Worm (Caenorhabditis elegans) whole organism, young adult: ENCODE measurements around the gene siah-1.

Experiments used
- B0019.2 ChIP-seq: fragments of 200-800 bp; sonication (Bioruptor generic); conservative IDR thresholded peaks from 2 replicates; pipeline ENCODE4 v1.3.6; 2022; ENCODE audit warnings: missing genetic modification reagents, missing genetic modification characterization, missing compliant biosample characterization
- B0035.1 ChIP-seq: sonication (generic microtip); optimal IDR thresholded peaks from 2 replicates; lab custom pipeline; 2016; ENCODE audit warnings: missing genetic modification characterization, mild to moderate bottlenecking, missing compliant biosample characterization, missing genotype, missing genetic modification reagents
- B0261.1 ChIP-seq: sonication (generic microtip); optimal IDR thresholded peaks from 2 replicates; lab custom pipeline; 2016; ENCODE audit warnings: mild to moderate bottlenecking, missing genetic modification characterization, moderate library complexity, missing compliant biosample characterization
- C06A6.2 ChIP-seq: fragments of 200-800 bp; sonication (Bioruptor generic); conservative IDR thresholded peaks from 2 replicates; pipeline ENCODE4 v1.3.6; 2022; ENCODE audit warnings: missing genetic modification characterization, missing compliant biosample characterization
- C17E4.6 ChIP-seq: fragments of 200-800 bp; sonication (Bioruptor generic); IDR thresholded peaks from 2 replicates; pipeline ENCODE4 v1.3.6; 2022; ENCODE audit warnings: missing genetic modification reagents, missing genetic modification characterization, missing compliant biosample characterization
- D2030.7 ChIP-seq: fragments of 200-800 bp; sonication (Bioruptor generic); IDR thresholded peaks from 2 replicates; pipeline ENCODE4 v1.3.6; 2022; ENCODE audit warnings: missing genetic modification reagents, missing genetic modification characterization, missing compliant biosample characterization
- F10E7.11 ChIP-seq: sonication (generic microtip); optimal IDR thresholded peaks from 2 replicates; lab custom pipeline; 2017; ENCODE audit warnings: mild to moderate bottlenecking, missing genetic modification characterization, moderate library complexity, missing compliant biosample characterization
- F33H1.4 ChIP-seq: fragments of 200-800 bp; sonication (Bioruptor generic); IDR thresholded peaks from 2 replicates; pipeline ENCODE4 v1.3.6; 2022; ENCODE audit warnings: missing genetic modification reagents, missing genetic modification characterization, missing compliant biosample characterization
- F37B4.10 ChIP-seq: fragments of 200-800 bp; sonication (Bioruptor generic); IDR thresholded peaks from 2 replicates; pipeline ENCODE4 v1.3.6; 2022; ENCODE audit warnings: missing genetic modification characterization, missing compliant biosample characterization
- F57C9.4 ChIP-seq: sonication (generic microtip); optimal IDR thresholded peaks from 2 replicates; lab custom pipeline; 2017; ENCODE audit warnings: mild to moderate bottlenecking, missing genetic modification characterization, missing compliant biosample characterization
- K11D2.4 ChIP-seq: fragments of 200-800 bp; sonication (Bioruptor generic); IDR thresholded peaks from 2 replicates; pipeline ENCODE4 v1.3.6; 2022; ENCODE audit warnings: missing genetic modification reagents, missing genetic modification characterization, missing compliant biosample characterization
- T07F8.4 ChIP-seq: sonication (generic microtip); optimal IDR thresholded peaks from 2 replicates; lab custom pipeline; 2016; ENCODE audit warnings: mild to moderate bottlenecking, missing genetic modification characterization, moderate library complexity, missing compliant biosample characterization
- Y53F4B.3 ChIP-seq: fragments of 200-800 bp; sonication (Bioruptor generic); IDR thresholded peaks from 2 replicates; pipeline ENCODE4 v1.3.6; 2022; ENCODE audit warnings: missing genetic modification reagents, missing genetic modification characterization, missing compliant biosample characterization
- Y67H2A.10 ChIP-seq: fragments of 200-800 bp; sonication (Bioruptor generic); conservative IDR thresholded peaks from 2 replicates; pipeline ENCODE4 v1.3.6; 2022; ENCODE audit warnings: missing genetic modification reagents, missing genetic modification characterization, missing compliant biosample characterization
- Y95B8A.8 ChIP-seq: fragments of 200-800 bp; sonication (Bioruptor generic); IDR thresholded peaks from 2 replicates; pipeline ENCODE4 v1.3.6; 2022; ENCODE audit warnings: missing genetic modification reagents, missing genetic modification characterization, missing compliant biosample characterization
- aptf-3 ChIP-seq: fragments of 200-800 bp; sonication (Bioruptor generic); IDR thresholded peaks from 2 replicates; pipeline ENCODE4 v1.3.6; 2022; ENCODE audit warnings: missing genetic modification characterization, missing compliant biosample characterization
- atf-7 ChIP-seq: sonication (generic microtip); optimal IDR thresholded peaks from 2 replicates; lab custom pipeline; 2017; ENCODE audit warnings: mild to moderate bottlenecking, missing genetic modification characterization, missing compliant biosample characterization
- athp-1 ChIP-seq: sonication (generic microtip); optimal IDR thresholded peaks from 2 replicates; lab custom pipeline; 2017; ENCODE audit warnings: mild to moderate bottlenecking, missing genetic modification characterization, missing compliant biosample characterization
- attf-6 ChIP-seq: fragments of 200-800 bp; sonication (Bioruptor generic); IDR thresholded peaks from 2 replicates; pipeline ENCODE4 v1.3.6; 2022; ENCODE audit warnings: missing genetic modification reagents, missing genetic modification characterization, missing compliant biosample characterization
- bed-1 ChIP-seq: fragments of 200-800 bp; sonication (Bioruptor generic); IDR thresholded peaks from 2 replicates; pipeline ENCODE4 v1.3.6; 2022; ENCODE audit warnings: missing genetic modification reagents, missing genetic modification characterization, missing compliant biosample characterization
- ccch-3 ChIP-seq: fragments of 200-800 bp; sonication (Bioruptor generic); optimal IDR thresholded peaks from 2 replicates; lab custom pipeline; 2018; ENCODE audit warnings: mild to moderate bottlenecking, missing genetic modification characterization, missing compliant biosample characterization
- cebp-2 ChIP-seq: fragments of 200-800 bp; sonication (Bioruptor generic); IDR thresholded peaks from 2 replicates; pipeline ENCODE4 v1.3.6; 2022; ENCODE audit warnings: missing genetic modification characterization, missing compliant biosample characterization
- ceh-100 ChIP-seq: fragments of 200-800 bp; sonication (Bioruptor generic); IDR thresholded peaks from 2 replicates; pipeline ENCODE4 v1.3.6; 2022; ENCODE audit warnings: missing genetic modification reagents, missing genetic modification characterization, missing compliant biosample characterization
- ceh-79 ChIP-seq: sonication (generic microtip); optimal IDR thresholded peaks from 2 replicates; lab custom pipeline; 2017; ENCODE audit warnings: mild to moderate bottlenecking, missing genetic modification characterization, missing compliant biosample characterization
- chd-7 ChIP-seq: sonication (generic microtip); optimal IDR thresholded peaks from 2 replicates; lab custom pipeline; 2016; ENCODE audit warnings: mild to moderate bottlenecking, missing genetic modification characterization, moderate library complexity, missing compliant biosample characterization
- efl-1 ChIP-seq: fragments of 150-350 bp; optimal IDR thresholded peaks from 2 replicates; lab custom pipeline; 2014; ENCODE audit warnings: missing biosample characterization, missing genetic modification reagents, missing genetic modification characterization
- egl-18 ChIP-seq: fragments of 200-800 bp; sonication (Bioruptor generic); IDR thresholded peaks from 2 replicates; pipeline ENCODE4 v1.3.6; 2022; ENCODE audit warnings: missing genetic modification reagents, missing genetic modification characterization, missing compliant biosample characterization
- egrh-3 ChIP-seq: fragments of 200-800 bp; sonication (Bioruptor generic); IDR thresholded peaks from 2 replicates; pipeline ENCODE4 v1.3.6; 2022; ENCODE audit warnings: missing genetic modification reagents, missing genetic modification characterization, missing compliant biosample characterization
- him-1 ChIP-seq: sonication (generic microtip); optimal IDR thresholded peaks from 2 replicates; lab custom pipeline; 2016; ENCODE audit warnings: missing genotype, missing genetic modification reagents, missing genetic modification characterization, missing compliant biosample characterization
- hlh-26 ChIP-seq: fragments of 200-800 bp; sonication (Bioruptor generic); conservative IDR thresholded peaks from 2 replicates; pipeline ENCODE4 v1.3.6; 2022; ENCODE audit warnings: missing genetic modification reagents, missing genetic modification characterization, missing compliant biosample characterization
- hmg-1.2 ChIP-seq: fragments of 200-800 bp; sonication (Bioruptor generic); IDR thresholded peaks from 2 replicates; pipeline ENCODE4 v1.3.6; 2022; ENCODE audit warnings: missing genetic modification reagents, missing genetic modification characterization, missing compliant biosample characterization
- lin-54 ChIP-seq: fragments of 200-800 bp; sonication (Bioruptor generic); optimal IDR thresholded peaks from 2 replicates; lab custom pipeline; 2018; ENCODE audit warnings: mild to moderate bottlenecking, missing genetic modification characterization, missing compliant biosample characterization
- lsl-1 ChIP-seq: fragments of 200-800 bp; sonication (Bioruptor generic); optimal IDR thresholded peaks from 2 replicates; lab custom pipeline; 2018; ENCODE audit warnings: mild to moderate bottlenecking, missing genetic modification characterization, moderate library complexity, missing compliant biosample characterization
- mcd-1 ChIP-seq: fragments of 200-800 bp; sonication (Bioruptor generic); IDR thresholded peaks from 2 replicates; pipeline ENCODE4 v1.3.6; 2022; ENCODE audit warnings: missing genetic modification reagents, missing genetic modification characterization, missing compliant biosample characterization
- mel-28 ChIP-seq: sonication (generic microtip); optimal IDR thresholded peaks from 2 replicates; lab custom pipeline; 2016; ENCODE audit warnings: borderline replicate concordance, mild to moderate bottlenecking, missing genetic modification characterization, missing compliant biosample characterization
- mes-4 ChIP-seq: sonication (generic microtip); optimal IDR thresholded peaks from 2 replicates; lab custom pipeline; 2016; ENCODE audit warnings: missing genotype, missing genetic modification characterization, missing compliant biosample characterization
- nhr-27 ChIP-seq: fragments of 200-800 bp; sonication (Bioruptor generic); optimal IDR thresholded peaks from 2 replicates; lab custom pipeline; 2018; ENCODE audit warnings: mild to moderate bottlenecking, missing genetic modification characterization, moderate library complexity, missing compliant biosample characterization
- nhr-90 ChIP-seq: sonication (generic microtip); optimal IDR thresholded peaks from 2 replicates; lab custom pipeline; 2016; ENCODE audit warnings: missing genotype, mild to moderate bottlenecking, missing genetic modification characterization, missing compliant biosample characterization
- pbrm-1 ChIP-seq: fragments of 200-800 bp; sonication (Bioruptor generic); IDR thresholded peaks from 2 replicates; pipeline ENCODE4 v1.3.6; 2022; ENCODE audit warnings: missing genetic modification reagents, missing genetic modification characterization, missing compliant biosample characterization
- rcor-1 ChIP-seq: fragments of 200-800 bp; sonication (Bioruptor generic); IDR thresholded peaks from 2 replicates; pipeline ENCODE4 v1.3.6; 2022; ENCODE audit warnings: missing genetic modification reagents, missing genetic modification characterization, missing compliant biosample characterization
- rpc-1 ChIP-seq, 2 experiments: fragments of 150-350 bp in 1 of 2; sonication (generic microtip) in 1 of 2; optimal IDR thresholded peaks; 2 replicates each; lab custom pipeline; 2014 to 2018; ENCODE audit warnings: missing biosample characterization in 1 of 2, missing genetic modification characterization in 1 of 2, missing genetic modification reagents in 1 of 2, missing genotype in 1 of 2
- sea-2 ChIP-seq: fragments of 200-800 bp; sonication (Bioruptor generic); IDR thresholded peaks from 2 replicates; pipeline ENCODE4 v1.3.6; 2022; ENCODE audit warnings: missing genetic modification characterization, missing compliant biosample characterization
- snpc-1.1 ChIP-seq: sonication (generic microtip); optimal IDR thresholded peaks from 2 replicates; lab custom pipeline; 2017; ENCODE audit warnings: missing genetic modification characterization, mild to moderate bottlenecking, missing compliant biosample characterization, antibody characterized with exemption, moderate library complexity, missing genotype, missing genetic modification reagents; ENCODE audit not compliant: insufficient read depth
- tbp1 ChIP-seq: fragments of 200-800 bp; sonication (Bioruptor generic); optimal IDR thresholded peaks from 2 replicates; lab custom pipeline; 2018; ENCODE audit warnings: mild to moderate bottlenecking, missing genetic modification characterization, missing compliant biosample characterization
- unc-62 ChIP-seq: fragments of 150-350 bp; optimal IDR thresholded peaks from 2 replicates; lab custom pipeline; 2014; ENCODE audit warnings: missing biosample characterization, missing genetic modification reagents, missing genetic modification characterization
- zfh-2 ChIP-seq: fragments of 200-800 bp; sonication (Bioruptor generic); conservative IDR thresholded peaks from 2 replicates; pipeline ENCODE4 v1.3.6; 2022; ENCODE audit warnings: missing genetic modification reagents, missing genetic modification characterization, missing compliant biosample characterization
- ztf-18 ChIP-seq: sonication (generic microtip); optimal IDR thresholded peaks from 2 replicates; lab custom pipeline; 2016; ENCODE audit warnings: missing genotype, mild to moderate bottlenecking, missing genetic modification characterization, missing compliant biosample characterization
- ztf-22 ChIP-seq: fragments of 200-800 bp; sonication (Bioruptor generic); optimal IDR thresholded peaks from 2 replicates; lab custom pipeline; 2018; ENCODE audit warnings: mild to moderate bottlenecking, missing genetic modification characterization, moderate library complexity, missing compliant biosample characterization
- ztf-6 ChIP-seq: fragments of 200-800 bp; sonication (Bioruptor generic); IDR thresholded peaks from 2 replicates; pipeline ENCODE4 v1.3.6; 2022; ENCODE audit warnings: missing genetic modification reagents, missing genetic modification characterization, missing compliant biosample characterization

siah-1 gene

DNA sequence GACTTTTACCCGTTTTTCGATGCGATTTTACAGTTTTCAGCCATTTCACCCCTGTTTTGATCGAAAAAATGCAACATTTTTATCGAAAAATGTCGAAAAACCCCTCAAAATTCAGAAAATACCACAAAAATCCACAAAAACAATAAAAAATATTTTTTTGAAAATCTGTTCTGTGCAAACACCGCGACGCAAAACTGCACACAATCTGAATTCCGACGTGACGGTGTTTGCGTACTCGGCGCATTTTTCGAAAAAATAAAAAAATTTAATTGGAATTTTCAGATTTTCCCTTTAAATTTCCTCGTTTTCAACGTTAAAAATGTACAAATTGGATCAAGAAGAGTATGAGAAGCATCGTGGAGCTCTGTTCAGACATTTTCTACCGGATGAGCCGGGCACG, 18.0 kb upstream of the siah-1 start, which contains the start of gene smgl-2:
smgl-2 (plus strand) TSS at position 320 of the 400 bp plus-strand sequence.
- TF ChIP-seq Y95B8A.8 (GFP tag; lab: Robert Waterston, UW) (no peak), K11D2.4 (GFP tag; lab: Robert Waterston, UW) (peak; percentile 52; the same call in 1 of the 2 replicates), athp-1 (peak; percentile 43), D2030.7 (GFP tag; lab: Robert Waterston, UW) (peak; percentile 46; the same call in 1 of the 2 replicates), bed-1 (GFP tag; lab: Robert Waterston, UW) (no peak), nhr-90 (tag; lab: Kevin White, UChicago) (no peak), attf-6 (GFP tag; lab: Robert Waterston, UW) (no peak), mel-28 (tag; lab: Kevin White, UChicago) (no peak), T07F8.4 (no peak), efl-1 (GFP tag; lab: Kevin White, UChicago) (peak; percentile 36), mes-4 (no peak), chd-7 (no peak), ceh-79 (tag; lab: Kevin White, UChicago) (no peak), atf-7 (tag; lab: Kevin White, UChicago) (no peak), Y53F4B.3 (GFP tag; lab: Robert Waterston, UW) (no peak), F33H1.4 (GFP tag; lab: Robert Waterston, UW) (peak; percentile 37; the same call in 1 of the 2 replicates), him-1 (tag; lab: Kevin White, UChicago) (no peak), cebp-2 (no peak), lsl-1 (GFP tag; lab: Kevin White, UChicago) (peak; percentile 12), Y67H2A.10 (GFP tag; lab: Robert Waterston, UW) (no peak), F57C9.4 (tag; lab: Kevin White, UChicago) (no peak), ccch-3 (GFP tag; lab: Kevin White, UChicago) (no peak), F10E7.11 (tag; lab: Kevin White, UChicago) (no peak), hlh-26 (GFP tag; lab: Robert Waterston, UW) (no peak), ztf-6 (GFP tag; lab: Robert Waterston, UW) (no peak), B0019.2 (GFP tag; lab: Robert Waterston, UW) (peak; percentile 49; the same call in 1 of the 2 replicates), ztf-22 (no peak), rcor-1 (0 out of 2 replicates have a peak, but pooled peaks have one; percentile 28), F37B4.10 (GFP tag; lab: Robert Waterston, UW) (no peak), aptf-3 (GFP tag; lab: Robert Waterston, UW) (no peak), unc-62 (GFP tag; lab: Kevin White, UChicago) (no peak), egl-18 (GFP tag; lab: Robert Waterston, UW) (no peak), egrh-3 (GFP tag; lab: Robert Waterston, UW) (no peak), ceh-100 (GFP tag; lab: Robert Waterston, UW) (no peak), pbrm-1 (GFP tag; lab: Robert Waterston, UW) (peak; percentile 68; the same call in 1 of the 2 replicates), hmg-1.2 (GFP tag; lab: Robert Waterston, UW) (no peak), zfh-2 (GFP tag; lab: Robert Waterston, UW) (no peak), rpc-1 (optimal IDR thresholded peaks at IDR 0.05; lab: Kevin White, UChicago) (no peak), rpc-1 (tag; optimal IDR thresholded peaks at IDR 0.05; lab: Kevin White, UChicago) (no peak), nhr-27 (tag; lab: Kevin White, UChicago) (no peak), mcd-1 (GFP tag; lab: Robert Waterston, UW) (peak; percentile 75), B0035.1 (tag; lab: Kevin White, UChicago) (no peak), snpc-1.1 (tag; lab: Kevin White, UChicago) (no peak), C06A6.2 (GFP tag; lab: Robert Waterston, UW) (no peak), lin-54 (GFP tag; lab: Kevin White, UChicago) (peak; percentile 78), B0261.1 (no peak), C17E4.6 (GFP tag; lab: Robert Waterston, UW) (no peak), tbp1 (GFP tag; lab: Kevin White, UChicago) (peak; percentile 40), ztf-18 (tag; lab: Kevin White, UChicago) (no peak), sea-2 (no peak)
